Worm (Caenorhabditis elegans) whole organism, L3 larva: ENCODE measurements around the gene C08F11.12.

Experiments
- ZK546.5 ChIP-seq: sonication (generic microtip); optimal IDR thresholded peaks from 2 replicates; lab custom pipeline; 2017; ENCODE audit warnings: missing biosample characterization, missing genetic modification characterization
- ama-1 ChIP-seq: fragments of 150-350 bp; optimal IDR thresholded peaks from 2 replicates; lab custom pipeline; 2018
- ceh-9 ChIP-seq: sonication (generic microtip); optimal IDR thresholded peaks from 2 replicates; lab custom pipeline; 2018; ENCODE audit warnings: missing biosample characterization, missing genetic modification characterization
- daf-12 ChIP-seq: fragments of 150-350 bp; optimal IDR thresholded peaks from 2 replicates; lab custom pipeline; 2014; ENCODE audit warnings: missing biosample characterization, missing genetic modification reagents, missing genetic modification characterization
- egl-27 ChIP-seq: sonication (generic microtip); optimal IDR thresholded peaks from 4 replicates; lab custom pipeline; 2017; ENCODE audit warnings: missing biosample characterization, missing genetic modification reagents, missing genetic modification characterization
- elt-3 ChIP-seq, 3 experiments: fragments of 150-350 bp in 1 of 3; sonication (generic microtip) in 2 of 3; optimal IDR thresholded peaks; 2 replicates in 2 of 3; 4 replicates in 1 of 3; lab custom pipeline; 2014 to 2017; ENCODE audit warnings: missing biosample characterization in 3 of 3, missing genetic modification characterization in 3 of 3
- fos-1 ChIP-seq: fragments of 150-350 bp; optimal IDR thresholded peaks from 2 replicates; lab custom pipeline; 2014; ENCODE audit warnings: missing biosample characterization, missing genetic modification characterization
- nhr-77 ChIP-seq: fragments of 150-350 bp; optimal IDR thresholded peaks from 2 replicates; lab custom pipeline; 2014; ENCODE audit warnings: missing biosample characterization, missing genetic modification characterization
- pha-4 ChIP-seq: fragments of 150-350 bp; optimal IDR thresholded peaks from 2 replicates; lab custom pipeline; 2014; ENCODE audit warnings: missing biosample characterization, missing genetic modification reagents, missing genetic modification characterization
- tbx-2 ChIP-seq: sonication (generic microtip); optimal IDR thresholded peaks from 2 replicates; lab custom pipeline; 2016; ENCODE audit warnings: mild to moderate bottlenecking, missing genetic modification characterization, missing compliant biosample characterization
- ztf-11 ChIP-seq: fragments of 150-350 bp; optimal IDR thresholded peaks from 2 replicates; lab custom pipeline; 2014; ENCODE audit warnings: missing biosample characterization, missing genetic modification characterization

DNA sequence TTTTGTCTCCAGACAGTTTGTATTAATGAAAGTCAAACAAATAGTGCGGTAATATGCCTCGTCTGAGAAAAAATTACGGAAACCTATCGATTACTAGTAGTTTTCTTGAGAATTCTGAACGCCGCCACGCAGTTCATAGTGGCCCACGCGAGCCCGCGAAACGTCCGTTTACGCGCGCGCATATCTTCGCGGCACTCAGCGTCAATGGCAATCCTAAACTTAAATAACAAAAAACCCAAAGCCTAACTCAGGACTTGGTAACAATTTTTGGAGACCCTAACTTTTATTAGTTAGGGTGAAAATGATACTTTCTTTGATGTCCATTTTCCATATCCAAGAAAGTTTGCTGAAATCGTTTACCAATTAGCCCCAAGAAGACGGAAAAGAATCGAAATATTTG lies 49.9 kb downstream of the C08F11.12 start:
- TF ChIP-seq nhr-77 (tag; lab: Kevin White, UChicago) = no peak
- TF ChIP-seq tbx-2 (tag; lab: Kevin White, UChicago) = no peak
- no peak for TF ChIP-seq egl-27 (tag; lab: Kevin White, UChicago)
- no peak for TF ChIP-seq ceh-9 (tag; lab: Kevin White, UChicago)
- no peak for TF ChIP-seq ZK546.5 (tag; lab: Kevin White, UChicago)
- TF ChIP-seq daf-12 (tag; lab: Kevin White, UChicago) = no peak
- no peak for TF ChIP-seq elt-3 (tag; optimal IDR thresholded peaks at IDR 0.05; lab: Kevin White, UChicago)
- TF ChIP-seq fos-1 = no peak
- no peak for TF ChIP-seq ama-1 (lab: Kevin White, UChicago)
- TF ChIP-seq pha-4 (tag; lab: Kevin White, UChicago) = no peak
- no peak for TF ChIP-seq ztf-11 (tag; lab: Kevin White, UChicago)
